Fruit fly (Drosophila melanogaster) whole organism, embryonic: Measurements from ENCODE around the gene CG14507.
A peak's percentile ranks its signal among the peaks of the same experiment; 100 is the strongest.

Source experiments
- BtbVII ChIP-seq: fragments of 200-800 bp; sonication (Bioruptor generic); optimal IDR thresholded peaks from 3 replicates; lab custom pipeline; 2017; ENCODE audit warnings: missing biosample characterization, mild to moderate bottlenecking, missing genetic modification characterization
- CG1024 ChIP-seq: fragments of 200-800 bp; sonication (Bioruptor generic); IDR thresholded peaks from 2 replicates; pipeline ENCODE4 v1.3.6; 2022; ENCODE audit warnings: missing biosample characterization, missing genetic modification characterization
- CG10274 ChIP-seq: fragments of 200-800 bp; sonication (Bioruptor generic); optimal IDR thresholded peaks from 3 replicates; lab custom pipeline; 2017; ENCODE audit warnings: missing biosample characterization, mild to moderate bottlenecking, missing genetic modification characterization
- CG10321 ChIP-seq: fragments of 200-800 bp; sonication (Bioruptor generic); IDR thresholded peaks from 2 replicates; pipeline ENCODE4 v1.3.6; 2022; ENCODE audit warnings: missing biosample characterization, missing genetic modification characterization
- CG10431 ChIP-seq: fragments of 200-800 bp; sonication (Bioruptor generic); optimal IDR thresholded peaks from 3 replicates; lab custom pipeline; 2018; ENCODE audit warnings: missing biosample characterization, mild to moderate bottlenecking, missing genetic modification characterization
- CG11093 ChIP-seq: fragments of 200-800 bp; sonication (Bioruptor generic); IDR thresholded peaks from 3 replicates; pipeline ENCODE4 v1.3.6; 2022; ENCODE audit warnings: missing biosample characterization, missing genetic modification characterization
- CG11456 ChIP-seq: fragments of 200-800 bp; sonication (Bioruptor generic); IDR thresholded peaks from 3 replicates; pipeline ENCODE4 v1.3.6; 2022; ENCODE audit warnings: missing biosample characterization, missing genetic modification characterization
- CG12659 ChIP-seq: fragments of 200-800 bp; sonication (Bioruptor generic); optimal IDR thresholded peaks from 3 replicates; lab custom pipeline; 2017; ENCODE audit warnings: mild to moderate bottlenecking, missing biosample characterization, missing genetic modification reagents, missing genetic modification characterization
- CG13123 ChIP-seq: fragments of 200-800 bp; sonication (Bioruptor generic); optimal IDR thresholded peaks from 2 replicates; lab custom pipeline; 2016; ENCODE audit warnings: missing biosample characterization, missing genetic modification characterization
- CG13296 ChIP-seq: fragments of 200-800 bp; sonication (Bioruptor generic); optimal IDR thresholded peaks from 3 replicates; lab custom pipeline; 2018; ENCODE audit warnings: missing biosample characterization, mild to moderate bottlenecking, missing genetic modification characterization
- CG13775 ChIP-seq: fragments of 200-800 bp; sonication (Bioruptor generic); optimal IDR thresholded peaks from 3 replicates; lab custom pipeline; 2017; ENCODE audit warnings: missing biosample characterization, mild to moderate bottlenecking, missing genetic modification characterization
- CG14441 ChIP-seq: fragments of 200-800 bp; sonication (Bioruptor generic); IDR thresholded peaks from 2 replicates; pipeline ENCODE4 v1.3.6; 2022; ENCODE audit warnings: missing biosample characterization, missing genetic modification characterization
- CG15601 ChIP-seq: fragments of 200-800 bp; sonication (Bioruptor generic); optimal IDR thresholded peaks from 3 replicates; lab custom pipeline; 2019; ENCODE audit warnings: missing biosample characterization, mild to moderate bottlenecking, missing genetic modification characterization, moderate library complexity
- CG17328 ChIP-seq: fragments of 200-800 bp; sonication (Bioruptor generic); IDR thresholded peaks from 2 replicates; pipeline ENCODE4 v1.3.6; 2022; ENCODE audit warnings: missing biosample characterization, missing genetic modification characterization
- CG17361 ChIP-seq: fragments of 200-800 bp; sonication (Bioruptor generic); IDR thresholded peaks from 3 replicates; pipeline ENCODE4 v1.3.6; 2022; ENCODE audit warnings: missing biosample characterization, missing genetic modification characterization
- CG17568 ChIP-seq: fragments of 200-800 bp; sonication (Bioruptor generic); optimal IDR thresholded peaks from 2 replicates; lab custom pipeline; 2018; ENCODE audit warnings: missing biosample characterization, mild to moderate bottlenecking, missing genetic modification characterization, moderate library complexity
- CG2116 ChIP-seq: fragments of 200-800 bp; sonication (Bioruptor generic); optimal IDR thresholded peaks from 3 replicates; lab custom pipeline; 2018; ENCODE audit warnings: missing biosample characterization, mild to moderate bottlenecking, missing genetic modification characterization
- CG30403 ChIP-seq: fragments of 200-800 bp; sonication (Bioruptor generic); optimal IDR thresholded peaks from 3 replicates; lab custom pipeline; 2016; ENCODE audit warnings: missing biosample characterization, missing genetic modification characterization
- CG31365 ChIP-seq: fragments of 200-800 bp; sonication (Bioruptor generic); optimal IDR thresholded peaks from 2 replicates; lab custom pipeline; 2018; ENCODE audit warnings: missing biosample characterization, mild to moderate bottlenecking, missing genetic modification characterization
- CG31441 ChIP-seq: fragments of 200-800 bp; sonication (Bioruptor generic); IDR thresholded peaks from 2 replicates; pipeline ENCODE4 v1.3.6; 2022; ENCODE audit warnings: missing biosample characterization, missing genetic modification characterization
- CG3281 ChIP-seq: fragments of 200-800 bp; sonication (Bioruptor generic); optimal IDR thresholded peaks from 3 replicates; lab custom pipeline; 2017; ENCODE audit warnings: missing biosample characterization, mild to moderate bottlenecking, missing genetic modification characterization
- CG34224 ChIP-seq: fragments of 200-800 bp; sonication (Bioruptor generic); IDR thresholded peaks from 3 replicates; pipeline ENCODE4 v1.3.6; 2022; ENCODE audit warnings: missing biosample characterization, missing genetic modification characterization; ENCODE audit not compliant: partially characterized antibody
- CG6683 ChIP-seq: fragments of 200-800 bp; sonication (Bioruptor generic); optimal IDR thresholded peaks from 2 replicates; lab custom pipeline; 2017; ENCODE audit warnings: missing biosample characterization, mild to moderate bottlenecking, missing genetic modification characterization, missing genetic modification reagents
- CG6765 ChIP-seq: fragments of 200-800 bp; sonication (Bioruptor generic); optimal IDR thresholded peaks from 3 replicates; lab custom pipeline; 2017; ENCODE audit warnings: missing biosample characterization, mild to moderate bottlenecking, missing genetic modification characterization
- CG6854 ChIP-seq: fragments of 200-800 bp; sonication (Bioruptor generic); optimal IDR thresholded peaks from 3 replicates; lab custom pipeline; 2017; ENCODE audit warnings: missing biosample characterization, mild to moderate bottlenecking, missing genetic modification characterization
- CG8388 ChIP-seq: fragments of 200-800 bp; sonication (Bioruptor generic); optimal IDR thresholded peaks from 2 replicates; lab custom pipeline; 2019; ENCODE audit warnings: missing biosample characterization, mild to moderate bottlenecking, missing genetic modification characterization, moderate library complexity
- CG9932 ChIP-seq: fragments of 200-800 bp; sonication (Bioruptor generic); IDR thresholded peaks from 2 replicates; pipeline ENCODE4 v1.3.6; 2022; ENCODE audit warnings: missing biosample characterization, missing genetic modification characterization
- CTCF ChIP-seq: fragments of 200-800 bp; sonication (Bioruptor generic); optimal IDR thresholded peaks from 2 replicates; lab custom pipeline; 2017; ENCODE audit warnings: missing biosample characterization, mild to moderate bottlenecking, missing genetic modification characterization, moderate library complexity
- Hand ChIP-seq: fragments of 200-800 bp; sonication (Bioruptor generic); optimal IDR thresholded peaks from 2 replicates; lab custom pipeline; 2017; ENCODE audit warnings: mild to moderate bottlenecking, missing biosample characterization, missing genetic modification reagents, missing genetic modification characterization
- HmgZ ChIP-seq: fragments of 200-800 bp; sonication (Bioruptor generic); optimal IDR thresholded peaks from 2 replicates; lab custom pipeline; 2018; ENCODE audit warnings: missing biosample characterization, mild to moderate bottlenecking, missing genetic modification characterization
- Myb ChIP-seq: fragments of 200-800 bp; sonication (Bioruptor generic); optimal IDR thresholded peaks from 2 replicates; lab custom pipeline; 2016; ENCODE audit warnings: missing biosample characterization, missing genetic modification characterization
- NC2β ChIP-seq: fragments of 200-800 bp; sonication (Bioruptor generic); optimal IDR thresholded peaks from 2 replicates; lab custom pipeline; 2016; ENCODE audit warnings: missing biosample characterization, missing genetic modification characterization
- Pdp1 ChIP-seq, 2 experiments: fragments of 200-800 bp; sonication (Bioruptor generic); optimal IDR thresholded peaks; 3 replicates each; lab custom pipeline; 2016; ENCODE audit warnings: missing biosample characterization in 2 of 2, missing genetic modification characterization in 2 of 2, mild to moderate bottlenecking in 1 of 2, moderate library complexity in 1 of 2
- Sox100B ChIP-seq: fragments of 200-800 bp; sonication (Bioruptor generic); optimal IDR thresholded peaks from 3 replicates; lab custom pipeline; 2018; ENCODE audit warnings: missing biosample characterization, mild to moderate bottlenecking, missing genetic modification characterization
- Vsx1 ChIP-seq: fragments of 200-800 bp; sonication (Bioruptor generic); optimal IDR thresholded peaks from 2 replicates; lab custom pipeline; 2017; ENCODE audit warnings: missing biosample characterization, mild to moderate bottlenecking, missing genetic modification characterization, missing genetic modification reagents
- YL-1 ChIP-seq: fragments of 200-800 bp; sonication (Bioruptor generic); optimal IDR thresholded peaks from 3 replicates; lab custom pipeline; 2017; ENCODE audit warnings: missing biosample characterization, mild to moderate bottlenecking, missing genetic modification characterization
- ap ChIP-seq: fragments of 200-800 bp; sonication (Bioruptor generic); IDR thresholded peaks from 2 replicates; pipeline ENCODE4 v1.3.6; 2022; ENCODE audit warnings: missing biosample characterization, missing genetic modification characterization
- cad ChIP-seq: fragments of >200 bp; optimal IDR thresholded peaks from 2 replicates; lab custom pipeline; 2017; ENCODE audit warnings: missing biosample characterization, missing genetic modification characterization
- dan ChIP-seq: fragments of 200-800 bp; sonication (Bioruptor generic); IDR thresholded peaks from 2 replicates; pipeline ENCODE4 v1.3.6; 2022; ENCODE audit warnings: missing biosample characterization, missing genetic modification characterization
- disco-r ChIP-seq: fragments of 200-800 bp; sonication (Bioruptor generic); optimal IDR thresholded peaks from 2 replicates; lab custom pipeline; 2016; ENCODE audit warnings: missing biosample characterization, missing genetic modification characterization
- ftz-f1 ChIP-seq: fragments of 200-800 bp; sonication (Bioruptor generic); optimal IDR thresholded peaks from 2 replicates; lab custom pipeline; 2016; ENCODE audit warnings: missing biosample characterization, missing genetic modification characterization
- gsb ChIP-seq: fragments of 200-800 bp; sonication (Bioruptor generic); IDR thresholded peaks from 2 replicates; pipeline ENCODE4 v1.3.6; 2022; ENCODE audit warnings: missing biosample characterization, missing genetic modification characterization
- gt ChIP-seq: fragments of 200-800 bp; sonication (Bioruptor generic); IDR thresholded peaks from 2 replicates; pipeline ENCODE4 v1.3.6; 2022; ENCODE audit warnings: missing biosample characterization, missing genetic modification characterization
- ken ChIP-seq: fragments of 200-800 bp; sonication (Bioruptor generic); IDR thresholded peaks from 3 replicates; pipeline ENCODE4 v1.3.6; 2022; ENCODE audit warnings: missing biosample characterization, missing genetic modification characterization
- klu ChIP-seq: fragments of 200-800 bp; sonication (Bioruptor generic); IDR thresholded peaks from 2 replicates; pipeline ENCODE4 v1.3.6; 2022; ENCODE audit warnings: missing biosample characterization, missing genetic modification characterization
- pan ChIP-seq, 4 experiments: fragments of >200 bp in 3 of 4; fragments of 200-800 bp in 1 of 4; sonication (Bioruptor generic) in 1 of 4; optimal IDR thresholded peaks in 3 of 4; IDR thresholded peaks in 1 of 4; 2 replicates each; pipeline versions ENCODE4 v1.3.6 to Lab custom; 2017 to 2022; ENCODE audit warnings: missing biosample characterization in 2 of 4, missing genetic modification characterization in 2 of 4, mixed read lengths in 1 of 4
- shn ChIP-seq: fragments of 200-800 bp; sonication (Bioruptor generic); optimal IDR thresholded peaks from 3 replicates; lab custom pipeline; 2016; ENCODE audit warnings: missing biosample characterization, missing genetic modification characterization
- tio ChIP-seq: fragments of 200-800 bp; sonication (Bioruptor generic); optimal IDR thresholded peaks from 2 replicates; lab custom pipeline; 2017; ENCODE audit warnings: missing biosample characterization, missing genetic modification characterization, inconsistent platforms
- vvl ChIP-seq: fragments of 200-800 bp; sonication (Bioruptor generic); IDR thresholded peaks from 2 replicates; pipeline ENCODE4 v1.3.6; 2022; ENCODE audit warnings: missing biosample characterization, missing genetic modification characterization
- yki ChIP-seq: fragments of >200 bp; optimal IDR thresholded peaks from 3 replicates; lab custom pipeline; 2018
- zen2 ChIP-seq: fragments of 200-800 bp; sonication (Bioruptor generic); IDR thresholded peaks from 3 replicates; pipeline ENCODE4 v1.3.6; 2022; ENCODE audit warnings: missing biosample characterization, missing genetic modification characterization; ENCODE audit not compliant: partially characterized antibody

CG14507 gene

dm6 chr3R:29219948-29220347 is 7.6 kb downstream of the CG14507 start, which contains the start of gene eEF1gamma (continued):
- TF ChIP-seq ftz-f1 (GFP tag; lab: Kevin White, UChicago) (peak; percentile 83), CG14441 (GFP tag; lab: Robert Waterston, UW) (peak; percentile 92), CG15601 (peak; percentile 92), ken (peak; percentile 94), disco-r (GFP tag; lab: Kevin White, UChicago) (peak; percentile 96), gsb (peak; percentile 94), Vsx1 (GFP tag; lab: Kevin White, UChicago) (peak; percentile 97), dan (GFP tag; lab: Robert Waterston, UW) (no peak), CG34224 (GFP tag; lab: Robert Waterston, UW) (peak; percentile 91), Myb (GFP tag; lab: Kevin White, UChicago) (peak; percentile 87), CG17568 (GFP tag; lab: Kevin White, UChicago) (no peak), klu (GFP tag; lab: Robert Waterston, UW) (peak; percentile 74; the same call in 1 of the 2 replicates), CG13775 (peak; percentile 99), pan (optimal IDR thresholded peaks at IDR 0.05; lab: Kevin White, UChicago) (no peak), pan (GFP tag; optimal IDR thresholded peaks at IDR 0.05 in 1 of 2, IDR thresholded peaks at IDR 0.05 in 1 of 2) (peak in 1 of 2 experiments; percentile 94), CG17328 (GFP tag; lab: Robert Waterston, UW) (peak; percentile 97), CG11456 (GFP tag; lab: Robert Waterston, UW) (peak; percentile 98), ap (GFP tag; lab: Robert Waterston, UW) (peak; percentile 94), CG6683 (peak; percentile 91), CG2116 (GFP tag; lab: Kevin White, UChicago) (peak; percentile 95), Pdp1 (GFP tag; optimal IDR thresholded peaks at IDR 0.05; lab: Kevin White, UChicago) (peak; percentile 85 to 92), CG17361 (GFP tag; lab: Robert Waterston, UW) (peak; percentile 93), CG12659 (GFP tag; lab: Kevin White, UChicago) (peak; percentile 98), CG10431 (GFP tag; lab: Kevin White, UChicago) (peak; percentile 95), yki (no peak), CG11093 (GFP tag; lab: Robert Waterston, UW) (peak; percentile 53; the same call in 1 of the 3 replicates), CG6765 (GFP tag; lab: Kevin White, UChicago) (peak; percentile 98), CG10274 (peak; percentile 92), CG31365 (tag; lab: Kevin White, UChicago) (peak; percentile 90), vvl (GFP tag; lab: Robert Waterston, UW) (peak; percentile 98), gt (GFP tag; lab: Robert Waterston, UW) (peak; percentile 84), NC2β (GFP tag; lab: Kevin White, UChicago) (peak; percentile 99), CG13296 (peak; percentile 98), CG6854 (GFP tag; lab: Kevin White, UChicago) (peak; percentile 95), zen2 (peak; percentile 88), YL-1 (GFP tag; lab: Kevin White, UChicago) (peak; percentile 99), CTCF (GFP tag; lab: Kevin White, UChicago) (peak; percentile 72), CG3281 (GFP tag; lab: Kevin White, UChicago) (peak; percentile 97), CG30403 (peak; percentile 92), Hand (GFP tag; lab: Kevin White, UChicago) (peak; percentile 88), BtbVII (GFP tag; lab: Kevin White, UChicago) (peak; percentile 97), CG1024 (GFP tag; lab: Robert Waterston, UW) (peak; percentile 93), CG9932 (GFP tag; lab: Robert Waterston, UW) (peak; percentile 90), CG31441 (peak; percentile 95), CG8388 (GFP tag; lab: Kevin White, UChicago) (peak; percentile 90), CG10321 (GFP tag; lab: Robert Waterston, UW) (peak; percentile 77; the same call in 1 of the 2 replicates), HmgZ (tag; lab: Kevin White, UChicago) (peak; percentile 95), shn (peak; percentile 92), cad (GFP tag; lab: Kevin White, UChicago) (no peak), Sox100B (GFP tag; lab: Kevin White, UChicago) (peak; percentile 96), CG13123 (peak; percentile 88), tio (GFP tag; lab: Kevin White, UChicago) (no peak)
